Worm (Caenorhabditis elegans): Measurements from ENCODE around the gene chc-1.
A peak's percentile ranks its signal among the peaks of the same experiment; 100 is the strongest.

chc-1 gene

DNA sequence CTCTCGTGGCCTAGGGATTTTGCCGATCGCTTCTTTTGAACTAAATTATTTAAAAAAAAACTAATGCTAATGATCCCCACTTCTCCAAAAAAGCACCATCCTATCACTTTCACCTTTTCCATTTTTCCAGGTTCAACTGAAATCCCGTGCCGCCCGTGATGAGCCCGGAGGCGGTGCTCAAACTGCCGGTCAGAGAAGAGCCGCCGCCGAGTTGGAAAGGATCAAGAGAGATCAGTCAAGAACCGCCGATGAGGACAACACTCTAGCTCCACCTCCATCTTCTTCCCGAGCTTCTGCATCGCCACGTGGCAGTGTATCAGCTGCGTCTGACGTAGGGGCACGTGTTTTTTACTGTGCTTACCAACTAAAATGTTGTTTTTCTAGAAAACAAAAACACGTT lies 49.7 kb downstream of the chc-1 start:
- no peak for TF ChIP-seq skn-1 (tag; optimal IDR thresholded peaks at IDR 0.05)
- no peak for TF ChIP-seq eor-1 (tag; optimal IDR thresholded peaks at IDR 0.05)
- TF ChIP-seq elt-2 (tag; optimal IDR thresholded peaks at IDR 0.05) = no peak
- no peak for TF ChIP-seq R02D3.7 (tag; optimal IDR thresholded peaks at IDR 0.05)
- no peak for TF ChIP-seq elt-1 (tag; optimal IDR thresholded peaks at IDR 0.05)
- TF ChIP-seq ztf-11 (tag; optimal IDR thresholded peaks at IDR 0.05) = no peak
- no peak for TF ChIP-seq lin-15B (tag; optimal IDR thresholded peaks at IDR 0.05)
- no peak for TF ChIP-seq nhr-28 (tag; optimal IDR thresholded peaks at IDR 0.05)

DNA sequence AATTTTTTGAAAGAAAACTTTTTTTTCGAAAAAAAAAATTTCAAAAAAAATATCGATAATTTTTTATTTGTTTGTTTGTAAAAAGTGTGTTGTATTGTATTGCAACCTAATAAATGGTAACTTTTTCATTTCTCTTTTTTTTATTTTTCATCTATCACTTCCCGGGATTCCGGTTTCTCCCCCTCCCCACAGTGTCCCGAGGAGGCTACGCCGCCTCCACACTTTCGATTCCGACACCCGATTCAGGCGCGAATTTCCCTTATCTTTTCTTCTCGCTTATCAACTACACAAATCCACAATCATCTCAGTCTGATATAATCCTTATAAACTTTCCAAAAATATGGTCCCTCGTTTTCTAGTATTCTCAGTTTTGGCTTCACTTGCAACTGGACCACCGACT lies 51.0 kb downstream of the chc-1 start, which contains the start of gene R01H10.4:
Gene R01H10.4 (plus strand): TSS at position 236 of the 400 bp plus-strand sequence.
- TF ChIP-seq nhr-23 (tag; optimal IDR thresholded peaks at IDR 0.05) = peak; percentile 13
- no peak for TF ChIP-seq hmg-11 (tag; optimal IDR thresholded peaks at IDR 0.05)

DNA sequence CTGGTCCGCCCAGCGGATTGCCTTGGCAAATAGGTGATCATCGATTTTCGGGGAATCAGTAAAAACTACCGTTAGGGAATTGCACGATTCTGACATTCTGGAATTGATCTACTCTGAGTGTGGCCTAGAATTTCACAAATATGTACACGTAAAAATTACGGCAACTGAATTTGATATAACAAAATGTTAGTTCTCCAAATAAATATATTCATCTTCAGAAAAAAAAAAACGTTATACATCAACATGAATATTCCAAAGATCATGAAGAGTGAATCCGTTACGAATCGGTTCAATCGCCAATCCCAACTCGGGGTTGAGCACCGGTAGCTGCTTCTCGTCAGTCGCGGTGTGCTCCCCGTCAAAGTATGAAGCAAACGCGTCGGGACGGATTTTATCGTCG lies 55.0 kb downstream of the chc-1 start, which contains the start of gene rip-1:
Gene rip-1 (minus strand): TSS at position 101 of the 400 bp plus-strand sequence.
- no peak for TF ChIP-seq nhr-28 (tag; optimal IDR thresholded peaks at IDR 0.05)
- no peak for TF ChIP-seq daf-12 (tag; optimal IDR thresholded peaks at IDR 0.05)
- TF ChIP-seq nhr-11 (tag; optimal IDR thresholded peaks at IDR 0.05) = no peak
- no peak for TF ChIP-seq nhr-23 (tag; optimal IDR thresholded peaks at IDR 0.05)
- no peak for TF ChIP-seq elt-3 (tag; optimal IDR thresholded peaks at IDR 0.05)

Data from whole organism, L3 larva.